Fruit fly (Drosophila melanogaster) whole organism, embryonic: Measurements from ENCODE around the gene CG43897.

ENCODE experiments used
- BtbVII ChIP-seq: fragments of 200-800 bp; sonication (Bioruptor generic); optimal IDR thresholded peaks from 3 replicates; lab custom pipeline; 2017; ENCODE audit warnings: missing biosample characterization, mild to moderate bottlenecking, missing genetic modification characterization
- C15 ChIP-seq: fragments of 200-800 bp; sonication (Bioruptor generic); IDR thresholded peaks from 3 replicates; pipeline ENCODE4 v1.3.6; 2022; ENCODE audit warnings: missing biosample characterization, missing genetic modification characterization
- CG10267 ChIP-seq: fragments of 200-800 bp; sonication (Bioruptor generic); optimal IDR thresholded peaks from 2 replicates; lab custom pipeline; 2018; ENCODE audit warnings: missing biosample characterization, mild to moderate bottlenecking, missing genetic modification characterization, moderate library complexity
- CG11247 ChIP-seq: fragments of 200-800 bp; sonication (Bioruptor generic); IDR thresholded peaks from 2 replicates; pipeline ENCODE4 v1.3.6; 2022; ENCODE audit warnings: missing biosample characterization, missing genetic modification characterization
- CG12219 ChIP-seq: fragments of 200-800 bp; sonication (Bioruptor generic); optimal IDR thresholded peaks from 3 replicates; lab custom pipeline; 2018; ENCODE audit warnings: missing biosample characterization, mild to moderate bottlenecking, missing genetic modification characterization
- CG13424 ChIP-seq: fragments of 200-800 bp; sonication (Bioruptor generic); optimal IDR thresholded peaks from 2 replicates; lab custom pipeline; 2019; ENCODE audit warnings: missing biosample characterization, mild to moderate bottlenecking, missing genetic modification characterization, moderate library complexity
- CG14050 ChIP-seq: fragments of 200-800 bp; sonication (Bioruptor generic); IDR thresholded peaks from 3 replicates; pipeline ENCODE4 v1.3.6; 2022; ENCODE audit warnings: missing biosample characterization, missing genetic modification characterization
- CG14860 ChIP-seq: fragments of 200-800 bp; sonication (Bioruptor generic); IDR thresholded peaks from 3 replicates; pipeline ENCODE4 v1.3.6; 2022; ENCODE audit warnings: missing biosample characterization, missing genetic modification characterization; ENCODE audit not compliant: partially characterized antibody
- CG15479 ChIP-seq: fragments of 200-800 bp; sonication (Bioruptor generic); optimal IDR thresholded peaks from 3 replicates; lab custom pipeline; 2019; ENCODE audit warnings: missing biosample characterization, mild to moderate bottlenecking, missing genetic modification characterization, moderate library complexity
- CG15514 ChIP-seq: fragments of 200-800 bp; sonication (Bioruptor generic); optimal IDR thresholded peaks from 3 replicates; lab custom pipeline; 2017; ENCODE audit warnings: missing biosample characterization, missing genetic modification characterization, mild to moderate bottlenecking, moderate library complexity, missing genetic modification reagents
- CG15601 ChIP-seq: fragments of 200-800 bp; sonication (Bioruptor generic); optimal IDR thresholded peaks from 3 replicates; lab custom pipeline; 2019; ENCODE audit warnings: missing biosample characterization, mild to moderate bottlenecking, missing genetic modification characterization, moderate library complexity
- CG1603 ChIP-seq: fragments of 200-800 bp; sonication (Bioruptor generic); optimal IDR thresholded peaks from 2 replicates; lab custom pipeline; 2019; ENCODE audit warnings: missing biosample characterization, mild to moderate bottlenecking, missing genetic modification characterization, moderate library complexity
- CG16779 ChIP-seq: fragments of 200-800 bp; sonication (Bioruptor generic); IDR thresholded peaks from 2 replicates; pipeline ENCODE4 v1.3.6; 2022; ENCODE audit warnings: missing biosample characterization, missing genetic modification characterization
- CG2120 ChIP-seq: fragments of 200-800 bp; sonication (Bioruptor generic); optimal IDR thresholded peaks from 3 replicates; lab custom pipeline; 2016; ENCODE audit warnings: missing biosample characterization, missing genetic modification characterization
- CG3065 ChIP-seq: fragments of 200-800 bp; sonication (Bioruptor generic); optimal IDR thresholded peaks from 2 replicates; lab custom pipeline; 2016; ENCODE audit warnings: missing biosample characterization, missing genetic modification characterization
- CG4707 ChIP-seq: fragments of 200-800 bp; sonication (Bioruptor generic); optimal IDR thresholded peaks from 2 replicates; lab custom pipeline; 2018; ENCODE audit warnings: missing biosample characterization, mild to moderate bottlenecking, missing genetic modification characterization, moderate library complexity
- CG4820 ChIP-seq: fragments of 200-800 bp; sonication (Bioruptor generic); optimal IDR thresholded peaks from 3 replicates; lab custom pipeline; 2016; ENCODE audit warnings: missing biosample characterization, missing genetic modification characterization
- CG8281 ChIP-seq: fragments of 200-800 bp; sonication (Bioruptor generic); optimal IDR thresholded peaks from 2 replicates; lab custom pipeline; 2018; ENCODE audit warnings: missing biosample characterization, mild to moderate bottlenecking, missing genetic modification characterization, moderate library complexity
- D ChIP-seq, 2 experiments: fragments of 200-800 bp in 1 of 2; fragments of >200 bp in 1 of 2; sonication (Bioruptor generic) in 1 of 2; optimal IDR thresholded peaks; 2 replicates in 1 of 2; 3 replicates in 1 of 2; lab custom pipeline; 2017; ENCODE audit warnings: mild to moderate bottlenecking in 1 of 2, missing biosample characterization in 1 of 2, missing genetic modification characterization in 1 of 2, missing genetic modification reagents in 1 of 2
- Dad ChIP-seq: fragments of 200-800 bp; sonication (Bioruptor generic); optimal IDR thresholded peaks from 3 replicates; lab custom pipeline; 2016; ENCODE audit warnings: missing biosample characterization, missing genetic modification characterization
- Dip2 ChIP-seq: fragments of 200-800 bp; sonication (Bioruptor generic); IDR thresholded peaks from 2 replicates; pipeline ENCODE4 v1.3.6; 2022; ENCODE audit warnings: missing biosample characterization, missing genetic modification characterization
- E2f1 ChIP-seq: fragments of 200-800 bp; sonication (Bioruptor generic); IDR thresholded peaks from 2 replicates; pipeline ENCODE4 v1.3.6; 2022; ENCODE audit warnings: missing biosample characterization, missing genetic modification characterization
- Fer1 ChIP-seq: fragments of 200-800 bp; sonication (Bioruptor generic); optimal IDR thresholded peaks from 2 replicates; lab custom pipeline; 2017; ENCODE audit warnings: missing biosample characterization, mild to moderate bottlenecking, missing genetic modification characterization
- H2.0 ChIP-seq: fragments of 200-800 bp; sonication (Bioruptor generic); IDR thresholded peaks from 2 replicates; pipeline ENCODE4 v1.3.6; 2022; ENCODE audit warnings: missing biosample characterization, missing genetic modification characterization
- HLH54F ChIP-seq: fragments of 200-800 bp; sonication (Bioruptor generic); optimal IDR thresholded peaks from 3 replicates; lab custom pipeline; 2016; ENCODE audit warnings: missing biosample characterization, missing genetic modification characterization
- Meics ChIP-seq: fragments of 200-800 bp; sonication (Bioruptor generic); optimal IDR thresholded peaks from 2 replicates; lab custom pipeline; 2017; ENCODE audit warnings: missing biosample characterization, mild to moderate bottlenecking, missing genetic modification characterization
- Side ChIP-seq: fragments of 200-800 bp; sonication (Bioruptor generic); optimal IDR thresholded peaks from 2 replicates; lab custom pipeline; 2016; ENCODE audit warnings: missing biosample characterization, missing genetic modification characterization
- Sox100B ChIP-seq: fragments of 200-800 bp; sonication (Bioruptor generic); optimal IDR thresholded peaks from 3 replicates; lab custom pipeline; 2018; ENCODE audit warnings: missing biosample characterization, mild to moderate bottlenecking, missing genetic modification characterization
- Sry-β ChIP-seq: fragments of 200-800 bp; sonication (Bioruptor generic); optimal IDR thresholded peaks from 2 replicates; lab custom pipeline; 2018; ENCODE audit warnings: missing biosample characterization, mild to moderate bottlenecking, missing genetic modification characterization, moderate library complexity
- Ssrp ChIP-seq: fragments of 200-800 bp; sonication (Bioruptor generic); optimal IDR thresholded peaks from 2 replicates; lab custom pipeline; 2018; ENCODE audit warnings: missing biosample characterization, mild to moderate bottlenecking, missing genetic modification characterization, moderate library complexity
- Xrp1 ChIP-seq: fragments of 200-800 bp; sonication (Bioruptor generic); IDR thresholded peaks from 2 replicates; pipeline ENCODE4 v1.3.6; 2022; ENCODE audit warnings: missing biosample characterization, missing genetic modification characterization
- al ChIP-seq: fragments of 200-800 bp; sonication (Bioruptor generic); IDR thresholded peaks from 2 replicates; pipeline ENCODE4 v1.3.6; 2022; ENCODE audit warnings: missing biosample characterization, missing genetic modification characterization
- aop ChIP-seq: fragments of 200-800 bp; sonication (Bioruptor generic); IDR thresholded peaks from 2 replicates; pipeline ENCODE4 v1.3.6; 2022; ENCODE audit warnings: missing biosample characterization, missing genetic modification characterization
- ap ChIP-seq: fragments of 200-800 bp; sonication (Bioruptor generic); IDR thresholded peaks from 2 replicates; pipeline ENCODE4 v1.3.6; 2022; ENCODE audit warnings: missing biosample characterization, missing genetic modification characterization
- az2 ChIP-seq: fragments of 200-800 bp; sonication (Bioruptor generic); optimal IDR thresholded peaks from 3 replicates; lab custom pipeline; 2016; ENCODE audit warnings: missing biosample characterization, missing genetic modification characterization
- btn ChIP-seq: fragments of 200-800 bp; sonication (Bioruptor generic); optimal IDR thresholded peaks from 2 replicates; lab custom pipeline; 2016; ENCODE audit warnings: missing biosample characterization, missing genetic modification characterization
- chinmo ChIP-seq: fragments of 200-800 bp; sonication (Bioruptor generic); IDR thresholded peaks from 4 replicates; pipeline ENCODE4 v1.3.6; 2022; ENCODE audit warnings: missing biosample characterization, missing genetic modification characterization; ENCODE audit not compliant: partially characterized antibody
- crol ChIP-seq: fragments of 200-800 bp; sonication (Bioruptor generic); IDR thresholded peaks from 2 replicates; pipeline ENCODE4 v1.3.6; 2022; ENCODE audit warnings: missing biosample characterization, missing genetic modification characterization
- dimm ChIP-seq: fragments of 200-800 bp; sonication (Bioruptor generic); IDR thresholded peaks from 2 replicates; pipeline ENCODE4 v1.3.6; 2022; ENCODE audit warnings: missing biosample characterization, missing genetic modification characterization
- ems ChIP-seq: fragments of 200-800 bp; sonication (Bioruptor generic); optimal IDR thresholded peaks from 3 replicates; lab custom pipeline; 2016; ENCODE audit warnings: missing biosample characterization, missing genetic modification characterization
- gce ChIP-seq: fragments of 200-800 bp; sonication (Bioruptor generic); IDR thresholded peaks from 3 replicates; pipeline ENCODE4 v1.3.6; 2022; ENCODE audit warnings: missing biosample characterization, missing genetic modification characterization
- h ChIP-seq: fragments of >200 bp; optimal IDR thresholded peaks from 2 replicates; lab custom pipeline; 2017
- hkb ChIP-seq, 2 experiments: fragments of 200-800 bp in 1 of 2; fragments of >200 bp in 1 of 2; sonication (Bioruptor generic) in 1 of 2; IDR thresholded peaks in 1 of 2; optimal IDR thresholded peaks in 1 of 2; 2 replicates each; pipeline versions ENCODE4 v1.3.6 to Lab custom; 2017 to 2022; ENCODE audit warnings: missing biosample characterization in 1 of 2, missing genetic modification characterization in 1 of 2
- kah ChIP-seq: fragments of 200-800 bp; sonication (Bioruptor generic); optimal IDR thresholded peaks from 2 replicates; lab custom pipeline; 2018; ENCODE audit warnings: missing biosample characterization, mild to moderate bottlenecking, missing genetic modification characterization
- mam ChIP-seq: fragments of 200-800 bp; sonication (Bioruptor generic); optimal IDR thresholded peaks from 3 replicates; lab custom pipeline; 2016; ENCODE audit warnings: missing biosample characterization, missing genetic modification characterization
- p53 ChIP-seq: fragments of 200-800 bp; sonication (Bioruptor generic); optimal IDR thresholded peaks from 2 replicates; lab custom pipeline; 2016; ENCODE audit warnings: missing biosample characterization, missing genetic modification characterization
- pita ChIP-seq: fragments of 200-800 bp; sonication (Bioruptor generic); optimal IDR thresholded peaks from 2 replicates; lab custom pipeline; 2017; ENCODE audit warnings: missing biosample characterization, mild to moderate bottlenecking, missing genetic modification characterization
- sisA ChIP-seq: fragments of 200-800 bp; sonication (Bioruptor generic); IDR thresholded peaks from 2 replicates; pipeline ENCODE4 v1.3.6; 2022; ENCODE audit warnings: missing biosample characterization, missing genetic modification characterization
- twi ChIP-seq: fragments of 200-800 bp; optimal IDR thresholded peaks from 2 replicates; lab custom pipeline; 2019; ENCODE audit warnings: missing biosample characterization, mild to moderate bottlenecking, missing genetic modification characterization, moderate library complexity
- tx ChIP-seq: fragments of 200-800 bp; sonication (Bioruptor generic); optimal IDR thresholded peaks from 2 replicates; lab custom pipeline; 2016; ENCODE audit warnings: missing biosample characterization, missing genetic modification characterization
- wor ChIP-seq: fragments of 200-800 bp; sonication (Bioruptor generic); IDR thresholded peaks from 2 replicates; pipeline ENCODE4 v1.3.6; 2022; ENCODE audit warnings: missing biosample characterization, missing genetic modification characterization
- yki ChIP-seq: fragments of >200 bp; optimal IDR thresholded peaks from 3 replicates; lab custom pipeline; 2018

Gene CG43897

dm6 chr3L:9853895-9854470, 40.3 kb downstream of the CG43897 start (continued):
- TF ChIP-seq pita (GFP tag; lab: Kevin White, UChicago), result no peak
- no peak for TF ChIP-seq CG12219
- TF ChIP-seq crol (GFP tag; lab: Robert Waterston, UW), result peak; percentile 97
- TF ChIP-seq CG13424 (tag; lab: Kevin White, UChicago), result no peak
- no peak for TF ChIP-seq yki
- TF ChIP-seq CG4820, result no peak
- TF ChIP-seq az2, result no peak
- no peak for TF ChIP-seq E2f1 (GFP tag; lab: Robert Waterston, UW)
- TF ChIP-seq C15 (GFP tag; lab: Robert Waterston, UW), result no peak
- TF ChIP-seq chinmo (GFP tag; lab: Robert Waterston, UW), result peak; percentile 91; the same call in 3 of the 4 replicates
- TF ChIP-seq aop (GFP tag; lab: Robert Waterston, UW), result no peak
- no peak for TF ChIP-seq CG11247
- TF ChIP-seq H2.0 (GFP tag; lab: Robert Waterston, UW), result no peak
- TF ChIP-seq al (GFP tag; lab: Robert Waterston, UW), result no peak
- TF ChIP-seq mam (GFP tag; lab: Kevin White, UChicago), result no peak
- no peak for TF ChIP-seq BtbVII (GFP tag; lab: Kevin White, UChicago)
- TF ChIP-seq HLH54F, result no peak
- no peak for TF ChIP-seq Dad (GFP tag; lab: Kevin White, UChicago)
- no peak for TF ChIP-seq sisA (GFP tag; lab: Robert Waterston, UW)
- peak; percentile 13 for TF ChIP-seq CG1603
- no peak for TF ChIP-seq btn (GFP tag; lab: Kevin White, UChicago)
- no peak for TF ChIP-seq Side (GFP tag; lab: Kevin White, UChicago)
- no peak for TF ChIP-seq CG14860 (GFP tag; lab: Robert Waterston, UW)
- no peak for TF ChIP-seq tx (GFP tag; lab: Kevin White, UChicago)
- TF ChIP-seq Sox100B, result no peak
- no peak for TF ChIP-seq CG2120
- TF ChIP-seq kah, result no peak
- no peak for TF ChIP-seq Xrp1 (GFP tag; lab: Robert Waterston, UW)
- TF ChIP-seq CG3065, result no peak
- peak; percentile 33 for TF ChIP-seq Fer1 (GFP tag; lab: Kevin White, UChicago)
- peak; percentile 16 for TF ChIP-seq CG15514 (GFP tag; lab: Kevin White, UChicago)
- no peak for TF ChIP-seq CG10267 (tag; lab: Kevin White, UChicago)
- no peak for TF ChIP-seq ap (GFP tag; lab: Robert Waterston, UW)
- no peak for TF ChIP-seq CG4707
- no peak for TF ChIP-seq hkb (optimal IDR thresholded peaks at IDR 0.05; lab: Kevin White, UChicago)
- TF ChIP-seq hkb (GFP tag; IDR thresholded peaks at IDR 0.05; lab: Robert Waterston, UW), result no peak
- TF ChIP-seq CG14050 (GFP tag; lab: Robert Waterston, UW), result no peak
- TF ChIP-seq ems (GFP tag; lab: Kevin White, UChicago), result no peak
- TF ChIP-seq h (lab: Kevin White, UChicago), result no peak
- no peak for TF ChIP-seq Meics (GFP tag; lab: Kevin White, UChicago)
- TF ChIP-seq CG15479 (GFP tag; lab: Kevin White, UChicago), result peak; percentile 75
- TF ChIP-seq Ssrp (tag; lab: Kevin White, UChicago), result no peak
- TF ChIP-seq wor (GFP tag; lab: Robert Waterston, UW), result no peak
- no peak for TF ChIP-seq CG16779 (GFP tag; lab: Robert Waterston, UW)
- no peak for TF ChIP-seq D (optimal IDR thresholded peaks at IDR 0.05; lab: Kevin White, UChicago)
- TF ChIP-seq D (GFP tag; optimal IDR thresholded peaks at IDR 0.05; lab: Kevin White, UChicago), result no peak
- no peak for TF ChIP-seq CG15601
- no peak for TF ChIP-seq dimm (GFP tag; lab: Robert Waterston, UW)
- TF ChIP-seq p53 (GFP tag; lab: Kevin White, UChicago), result no peak
- TF ChIP-seq gce (GFP tag; lab: Robert Waterston, UW), result no peak
- no peak for TF ChIP-seq Dip2 (GFP tag; lab: Robert Waterston, UW)
- no peak for TF ChIP-seq Sry-β (GFP tag; lab: Kevin White, UChicago)
- TF ChIP-seq CG8281, result no peak
- peak; percentile 83 for TF ChIP-seq twi (tag; lab: Kevin White, UChicago)
